Worm (Caenorhabditis elegans): ENCODE data around the gene sru-31.

The sru-31 gene

ce11 chrV:9789657-9790261 is 26.7 kb upstream of the sru-31 start, which contains the start of gene ztf-7 (continued):
- TF ChIP-seq skn-1 (tag; optimal IDR thresholded peaks at IDR 0.05) (peak; percentile 68), egl-27 (tag; optimal IDR thresholded peaks at IDR 0.05) (peak; percentile 38), lin-39 (tag; optimal IDR thresholded peaks at IDR 0.05) (peak; percentile 95), unc-39 (tag; optimal IDR thresholded peaks at IDR 0.05) (no peak), pqm-1 (tag; optimal IDR thresholded peaks at IDR 0.05) (peak; percentile 73), ztf-4 (tag; optimal IDR thresholded peaks at IDR 0.05) (peak; percentile 74), nhr-25 (tag; optimal IDR thresholded peaks at IDR 0.05) (peak; percentile 99), mml-1 (tag; optimal IDR thresholded peaks at IDR 0.05) (no peak), lsy-12 (tag; optimal IDR thresholded peaks at IDR 0.05) (peak; percentile 96), elt-2 (tag; optimal IDR thresholded peaks at IDR 0.05) (peak; percentile 89), fkh-10 (GFP tag; optimal IDR thresholded peaks at IDR 0.05) (peak; percentile 87), nfya-1 (tag; optimal IDR thresholded peaks at IDR 0.05; ENCODE audit: insufficient read depth) (peak; percentile 94), pha-4 (tag; optimal IDR thresholded peaks at IDR 0.05) (peak; percentile 96), ceh-9 (tag; optimal IDR thresholded peaks at IDR 0.05) (no peak), zag-1 (tag; optimal IDR thresholded peaks at IDR 0.05) (no peak), eor-1 (tag; optimal IDR thresholded peaks at IDR 0.05) (no peak), nhr-67 (tag; optimal IDR thresholded peaks at IDR 0.05) (no peak), nhr-43 (tag; optimal IDR thresholded peaks at IDR 0.05; ENCODE audit: poor library complexity, severe bottlenecking) (peak; percentile 97), egl-5 (tag; optimal IDR thresholded peaks at IDR 0.05) (peak; percentile 91), R02D3.7 (tag; optimal IDR thresholded peaks at IDR 0.05) (peak; percentile 62), aly-2 (tag; optimal IDR thresholded peaks at IDR 0.05) (no peak), nhr-23 (tag; optimal IDR thresholded peaks at IDR 0.05) (peak; percentile 97)

ce11 chrV:9791332-9791731 is 25.2 kb upstream of the sru-31 start, which contains the start of gene lipl-2:
TSS of gene lipl-2 (plus strand) at chrV:9791567.
- TF ChIP-seq fkh-10 (GFP tag; optimal IDR thresholded peaks at IDR 0.05) (no peak), daf-12 (tag; optimal IDR thresholded peaks at IDR 0.05) (no peak), egl-27 (tag; optimal IDR thresholded peaks at IDR 0.05) (no peak), nhr-11 (tag; optimal IDR thresholded peaks at IDR 0.05) (no peak), snpc-4 (tag; optimal IDR thresholded peaks at IDR 0.05) (no peak), pqm-1 (tag; optimal IDR thresholded peaks at IDR 0.05) (peak; percentile 81), elt-2 (tag; optimal IDR thresholded peaks at IDR 0.05) (peak; percentile 87), nhr-25 (tag; optimal IDR thresholded peaks at IDR 0.05) (no peak), lin-39 (tag; optimal IDR thresholded peaks at IDR 0.05) (no peak), pha-4 (tag; optimal IDR thresholded peaks at IDR 0.05) (peak; percentile 61)

- peak; percentile 23 for TF ChIP-seq elt-2 (tag; optimal IDR thresholded peaks at IDR 0.05)
- no peak for TF ChIP-seq pha-4 (tag; optimal IDR thresholded peaks at IDR 0.05)
Measured at ce11 chrV:9794997-9795396, 21.5 kb upstream of the sru-31 start.

- TF ChIP-seq nhr-76 (tag; optimal IDR thresholded peaks at IDR 0.05) (no peak), lsy-12 (tag; optimal IDR thresholded peaks at IDR 0.05) (no peak), ceh-16 (tag; optimal IDR thresholded peaks at IDR 0.05) (no peak), egl-5 (tag; optimal IDR thresholded peaks at IDR 0.05) (no peak), R02D3.7 (tag; optimal IDR thresholded peaks at IDR 0.05) (no peak), nhr-237 (tag; optimal IDR thresholded peaks at IDR 0.05) (no peak), tbx-2 (tag; optimal IDR thresholded peaks at IDR 0.05) (no peak), pqm-1 (tag; optimal IDR thresholded peaks at IDR 0.05) (no peak), skn-1 (tag; optimal IDR thresholded peaks at IDR 0.05) (no peak), fkh-10 (GFP tag; optimal IDR thresholded peaks at IDR 0.05) (no peak), elt-2 (tag; optimal IDR thresholded peaks at IDR 0.05) (no peak), nhr-67 (tag; optimal IDR thresholded peaks at IDR 0.05) (no peak), ceh-9 (tag; optimal IDR thresholded peaks at IDR 0.05) (no peak), ceh-82 (tag; optimal IDR thresholded peaks at IDR 0.05) (no peak), nhr-23 (tag; optimal IDR thresholded peaks at IDR 0.05) (no peak), elt-3 (tag; optimal IDR thresholded peaks at IDR 0.05) (no peak), ceh-28 (tag; optimal IDR thresholded peaks at IDR 0.05) (no peak)
Measured at ce11 chrV:9796002-9796401, 20.5 kb upstream of the sru-31 start.

- TF ChIP-seq ztf-11 (tag; optimal IDR thresholded peaks at IDR 0.05) (no peak), nhr-76 (tag; optimal IDR thresholded peaks at IDR 0.05) (no peak), nhr-237 (tag; optimal IDR thresholded peaks at IDR 0.05) (no peak), nhr-43 (tag; optimal IDR thresholded peaks at IDR 0.05; ENCODE audit: poor library complexity, severe bottlenecking) (no peak), R02D3.7 (tag; optimal IDR thresholded peaks at IDR 0.05) (no peak), ztf-4 (tag; optimal IDR thresholded peaks at IDR 0.05) (no peak), pqm-1 (tag; optimal IDR thresholded peaks at IDR 0.05) (no peak), ceh-9 (tag; optimal IDR thresholded peaks at IDR 0.05) (no peak), elt-2 (tag; optimal IDR thresholded peaks at IDR 0.05) (no peak), eor-1 (tag; optimal IDR thresholded peaks at IDR 0.05) (no peak)
Measured at ce11 chrV:9796562-9796961, 19.9 kb upstream of the sru-31 start, which contains the start of gene F46B6.9. TSS of gene F46B6.9 (plus strand) at chrV:9796862.

All from whole organism, L3 larva.